Worm (Caenorhabditis elegans) whole organism, mixed stage, embryonic: ENCODE results near the gene B0457.4.

ENCODE experiments used
- bed-3 ChIP-seq: fragments of 200-800 bp; sonication (Bioruptor generic); optimal IDR thresholded peaks from 3 replicates; lab custom pipeline; 2018; ENCODE audit warnings: mild to moderate bottlenecking, missing genetic modification characterization, moderate library complexity, missing compliant biosample characterization
- blmp-1 ChIP-seq: fragments of 150-350 bp; optimal IDR thresholded peaks from 2 replicates; lab custom pipeline; 2014; ENCODE audit warnings: missing biosample characterization, missing genetic modification characterization
- ceh-39 ChIP-seq: fragments of 150-350 bp; optimal IDR thresholded peaks from 2 replicates; lab custom pipeline; 2014; ENCODE audit warnings: missing biosample characterization, missing genetic modification characterization
- ceh-43 ChIP-seq: fragments of 200-800 bp; sonication (Bioruptor generic); optimal IDR thresholded peaks from 2 replicates; lab custom pipeline; 2018; ENCODE audit warnings: mild to moderate bottlenecking, missing genetic modification characterization, moderate library complexity, missing compliant biosample characterization
- ceh-83 ChIP-seq: fragments of 200-800 bp; sonication (Bioruptor generic); optimal IDR thresholded peaks from 2 replicates; lab custom pipeline; 2018; ENCODE audit warnings: mild to moderate bottlenecking, missing genetic modification characterization, missing compliant biosample characterization
- ces-1 ChIP-seq: fragments of 150-350 bp; optimal IDR thresholded peaks from 2 replicates; lab custom pipeline; 2014; ENCODE audit warnings: missing biosample characterization, missing genetic modification reagents, missing genetic modification characterization
- cnd-1 ChIP-seq: fragments of 200-800 bp; sonication (Bioruptor generic); optimal IDR thresholded peaks from 2 replicates; lab custom pipeline; 2018; ENCODE audit warnings: mild to moderate bottlenecking, missing genetic modification characterization, missing compliant biosample characterization
- elt-1 ChIP-seq: sonication (generic microtip); optimal IDR thresholded peaks from 2 replicates; lab custom pipeline; 2017; ENCODE audit warnings: missing genetic modification characterization, mild to moderate bottlenecking, missing compliant biosample characterization, antibody characterized with exemption, moderate library complexity, borderline replicate concordance; ENCODE audit not compliant: insufficient read depth
- elt-3 ChIP-seq: fragments of 150-350 bp; optimal IDR thresholded peaks from 2 replicates; lab custom pipeline; 2014; ENCODE audit warnings: missing biosample characterization, missing genetic modification characterization
- flh-1 ChIP-seq: fragments of 200-800 bp; sonication (Bioruptor generic); optimal IDR thresholded peaks from 2 replicates; lab custom pipeline; 2018; ENCODE audit warnings: mild to moderate bottlenecking, missing genetic modification characterization, moderate library complexity, missing compliant biosample characterization
- ham-2 ChIP-seq: fragments of 200-800 bp; sonication (Bioruptor generic); optimal IDR thresholded peaks from 2 replicates; lab custom pipeline; 2018; ENCODE audit warnings: mild to moderate bottlenecking, missing genetic modification characterization, missing compliant biosample characterization
- hlh-1 ChIP-seq: fragments of 150-350 bp; optimal IDR thresholded peaks from 2 replicates; lab custom pipeline; 2014; ENCODE audit warnings: missing biosample characterization, missing genetic modification reagents, missing genetic modification characterization
- lin-13 ChIP-seq: fragments of 150-350 bp; optimal IDR thresholded peaks from 2 replicates; lab custom pipeline; 2014; ENCODE audit warnings: missing biosample characterization, missing genetic modification characterization
- lin-32 ChIP-seq: fragments of 200-800 bp; sonication (Bioruptor generic); optimal IDR thresholded peaks from 2 replicates; lab custom pipeline; 2018; ENCODE audit warnings: mild to moderate bottlenecking, missing genetic modification characterization, missing compliant biosample characterization
- lsy-2 ChIP-seq: fragments of 150-350 bp; optimal IDR thresholded peaks from 2 replicates; lab custom pipeline; 2014; ENCODE audit warnings: missing biosample characterization, missing genetic modification characterization
- mab-5 ChIP-seq: fragments of 150-350 bp; optimal IDR thresholded peaks from 2 replicates; lab custom pipeline; 2014; ENCODE audit warnings: missing biosample characterization, missing genetic modification characterization
- mep-1 ChIP-seq: fragments of 150-350 bp; optimal IDR thresholded peaks from 2 replicates; lab custom pipeline; 2017; ENCODE audit warnings: missing biosample characterization, missing genetic modification reagents, missing genetic modification characterization, inconsistent platforms
- mls-2 ChIP-seq: sonication (generic microtip); optimal IDR thresholded peaks from 2 replicates; lab custom pipeline; 2016; ENCODE audit warnings: mild to moderate bottlenecking, missing genetic modification characterization, moderate library complexity, missing compliant biosample characterization
- nhr-12 ChIP-seq: fragments of 150-350 bp; optimal IDR thresholded peaks from 2 replicates; lab custom pipeline; 2014; ENCODE audit warnings: missing biosample characterization, missing genetic modification characterization
- nhr-2 ChIP-seq: fragments of 150-350 bp; optimal IDR thresholded peaks from 2 replicates; lab custom pipeline; 2014; ENCODE audit warnings: missing biosample characterization, missing genetic modification characterization
- nhr-237 ChIP-seq: fragments of 150-350 bp; optimal IDR thresholded peaks from 2 replicates; lab custom pipeline; 2014; ENCODE audit warnings: missing biosample characterization, missing genetic modification characterization
- nhr-28 ChIP-seq: fragments of 150-350 bp; optimal IDR thresholded peaks from 2 replicates; lab custom pipeline; 2014; ENCODE audit warnings: missing biosample characterization, missing genetic modification characterization
- nhr-76 ChIP-seq: sonication (generic microtip); optimal IDR thresholded peaks from 2 replicates; lab custom pipeline; 2017; ENCODE audit warnings: missing biosample characterization, missing genetic modification characterization
- pha-4 ChIP-seq: fragments of 150-350 bp; optimal IDR thresholded peaks from 2 replicates; lab custom pipeline; 2018; ENCODE audit warnings: missing biosample characterization, missing genetic modification reagents, missing genetic modification characterization
- sem-2 ChIP-seq: fragments of 200-800 bp; sonication (Bioruptor generic); optimal IDR thresholded peaks from 2 replicates; lab custom pipeline; 2018; ENCODE audit warnings: mild to moderate bottlenecking, missing genetic modification characterization, missing compliant biosample characterization
- snpc-4 ChIP-seq: fragments of 150-350 bp; optimal IDR thresholded peaks from 2 replicates; lab custom pipeline; 2014; ENCODE audit warnings: missing biosample characterization, missing genetic modification characterization
- sptf-1 ChIP-seq: sonication (generic microtip); optimal IDR thresholded peaks from 2 replicates; lab custom pipeline; 2017; ENCODE audit warnings: mild to moderate bottlenecking, missing genetic modification characterization, moderate library complexity, missing compliant biosample characterization
- tbx-8 ChIP-seq: fragments of 200-800 bp; sonication (Bioruptor generic); optimal IDR thresholded peaks from 2 replicates; lab custom pipeline; 2018; ENCODE audit warnings: mild to moderate bottlenecking, missing genetic modification characterization, moderate library complexity, missing compliant biosample characterization
- unc-120 ChIP-seq: sonication (generic microtip); optimal IDR thresholded peaks from 2 replicates; lab custom pipeline; 2017; ENCODE audit warnings: missing genetic modification characterization, missing compliant biosample characterization; ENCODE audit not compliant: poor library complexity, severe bottlenecking
- unc-39 ChIP-seq: fragments of 150-350 bp; optimal IDR thresholded peaks from 2 replicates; lab custom pipeline; 2014; ENCODE audit warnings: missing biosample characterization, missing genetic modification characterization
- unc-62 ChIP-seq: fragments of 150-350 bp; optimal IDR thresholded peaks from 2 replicates; lab custom pipeline; 2014; ENCODE audit warnings: missing biosample characterization, missing genetic modification reagents, missing genetic modification characterization
- zip-8 ChIP-seq: fragments of 150-350 bp; optimal IDR thresholded peaks from 2 replicates; lab custom pipeline; 2014; ENCODE audit warnings: missing biosample characterization, missing genetic modification characterization

B0457.4 gene

DNA sequence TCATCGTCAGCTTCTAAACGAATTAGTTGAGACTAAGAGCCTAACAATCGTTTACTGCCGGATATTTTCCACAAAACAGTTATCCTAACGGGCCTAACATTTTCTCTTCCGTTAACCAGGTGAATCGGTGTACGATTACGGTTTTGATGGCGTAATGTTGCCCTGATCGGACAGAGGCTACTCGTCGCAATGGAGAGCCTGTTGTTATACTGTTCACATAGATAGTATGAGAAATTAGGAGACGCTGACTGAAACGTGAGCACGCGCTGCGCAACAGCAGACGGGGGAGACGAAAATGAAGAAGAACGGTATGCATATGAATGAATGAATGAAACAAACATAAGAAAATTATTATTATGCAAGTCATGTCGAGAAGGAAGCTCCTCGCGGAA lies 12.5 kb downstream of the B0457.4 start:
- TF ChIP-seq blmp-1 (tag; lab: Kevin White, UChicago), result no peak
- TF ChIP-seq bed-3, result no peak
- TF ChIP-seq mls-2, result no peak
- no peak for TF ChIP-seq unc-62 (GFP tag; lab: Kevin White, UChicago)
- no peak for TF ChIP-seq sem-2 (GFP tag; lab: Kevin White, UChicago)
- TF ChIP-seq ceh-83 (GFP tag; lab: Kevin White, UChicago), result no peak
- TF ChIP-seq nhr-76 (tag; lab: Kevin White, UChicago), result no peak
- TF ChIP-seq snpc-4 (tag; lab: Kevin White, UChicago), result no peak
- no peak for TF ChIP-seq mep-1 (tag; lab: Kevin White, UChicago)
- TF ChIP-seq elt-3 (tag; lab: Kevin White, UChicago), result no peak
- TF ChIP-seq lsy-2, result no peak
- no peak for TF ChIP-seq mab-5 (tag; lab: Kevin White, UChicago)
- no peak for TF ChIP-seq unc-39
- TF ChIP-seq ceh-39 (tag; lab: Kevin White, UChicago), result no peak
- peak; percentile 69 for TF ChIP-seq ces-1
- no peak for TF ChIP-seq tbx-8 (GFP tag; lab: Kevin White, UChicago)
- TF ChIP-seq hlh-1, result no peak
- peak; percentile 35 for TF ChIP-seq zip-8 (tag; lab: Kevin White, UChicago)
- TF ChIP-seq lin-32, result no peak
- TF ChIP-seq ceh-43 (GFP tag; lab: Kevin White, UChicago), result no peak
- peak; percentile 67 for TF ChIP-seq pha-4 (tag; lab: Kevin White, UChicago)
- TF ChIP-seq cnd-1, result no peak
- peak; percentile 69 for TF ChIP-seq nhr-2 (tag; lab: Kevin White, UChicago)
- TF ChIP-seq elt-1 (tag; lab: Kevin White, UChicago), result no peak
- no peak for TF ChIP-seq nhr-237 (tag; lab: Kevin White, UChicago)
- TF ChIP-seq nhr-28 (tag; lab: Kevin White, UChicago), result no peak
- TF ChIP-seq lin-13 (tag; lab: Kevin White, UChicago), result no peak

ce11 chrII:8898582-8899356 lies 13.1 kb downstream of the B0457.4 start:
- TF ChIP-seq sptf-1 (peak; percentile 5), elt-1 (tag; lab: Kevin White, UChicago) (peak; percentile 89), unc-62 (GFP tag; lab: Kevin White, UChicago) (peak; percentile 60), sem-2 (GFP tag; lab: Kevin White, UChicago) (no peak), nhr-2 (tag; lab: Kevin White, UChicago) (peak; percentile 18), ceh-83 (GFP tag; lab: Kevin White, UChicago) (peak; percentile 58), flh-1 (no peak)

DNA sequence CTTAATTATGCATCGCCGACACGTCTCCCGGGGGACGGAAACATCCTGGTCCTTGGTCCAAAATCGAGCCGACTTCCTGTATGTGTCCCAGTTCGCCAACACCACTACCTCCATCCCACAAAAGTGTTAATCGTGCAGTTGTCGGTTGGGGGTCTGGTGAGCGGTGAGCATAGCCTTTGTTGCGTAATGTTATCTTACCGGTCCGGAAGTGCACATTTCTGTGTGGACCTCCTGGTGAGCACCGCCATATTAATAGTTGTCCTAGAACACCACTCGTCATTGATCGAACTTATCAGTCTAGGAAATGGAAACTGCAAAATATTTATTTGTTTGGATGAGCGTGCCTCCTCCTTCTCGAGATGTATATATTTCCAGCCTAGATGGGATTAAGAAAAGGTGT lies 14.6 kb downstream of the B0457.4 start:
- TF ChIP-seq zip-8 (tag; lab: Kevin White, UChicago) (peak; percentile 49), nhr-2 (tag; lab: Kevin White, UChicago) (peak; percentile 18), unc-39 (no peak)

- no peak for TF ChIP-seq mls-2
- TF ChIP-seq snpc-4 (tag; lab: Kevin White, UChicago), result no peak
- TF ChIP-seq lsy-2, result no peak
- TF ChIP-seq ces-1, result no peak
- TF ChIP-seq lin-13 (tag; lab: Kevin White, UChicago), result no peak
- TF ChIP-seq flh-1, result no peak
- TF ChIP-seq blmp-1 (tag; lab: Kevin White, UChicago), result no peak
- TF ChIP-seq ham-2 (GFP tag; lab: Kevin White, UChicago), result no peak
- TF ChIP-seq sptf-1, result no peak
- TF ChIP-seq nhr-12, result no peak
- no peak for TF ChIP-seq unc-62 (GFP tag; lab: Kevin White, UChicago)
- no peak for TF ChIP-seq tbx-8 (GFP tag; lab: Kevin White, UChicago)
- no peak for TF ChIP-seq elt-1 (tag; lab: Kevin White, UChicago)
- no peak for TF ChIP-seq ceh-83 (GFP tag; lab: Kevin White, UChicago)
- TF ChIP-seq nhr-28 (tag; lab: Kevin White, UChicago), result no peak
- no peak for TF ChIP-seq unc-120
- no peak for TF ChIP-seq nhr-76 (tag; lab: Kevin White, UChicago)
- TF ChIP-seq cnd-1, result no peak
- TF ChIP-seq pha-4 (tag; lab: Kevin White, UChicago), result no peak
Measured at ce11 chrII:8896541-8896940, 15.3 kb downstream of the B0457.4 start, which contains the start of gene lat-1. Gene lat-1, plus strand, starts transcription at chrII:8896841.
